Worm (Caenorhabditis elegans) whole organism, L2 larva: ENCODE data around the gene ZK418.7.
A peak's percentile ranks its signal among the peaks of the same experiment; 100 is the strongest.

Experiments used
- C34F6.9 ChIP-seq: fragments of 150-350 bp; optimal IDR thresholded peaks from 2 replicates; lab custom pipeline; 2014; ENCODE audit warnings: missing biosample characterization, missing genetic modification characterization
- F13H6.1 ChIP-seq: sonication (generic microtip); optimal IDR thresholded peaks from 2 replicates; lab custom pipeline; 2016; ENCODE audit warnings: missing genetic modification characterization, missing compliant biosample characterization
- R02D3.7 ChIP-seq: fragments of 150-350 bp; optimal IDR thresholded peaks from 2 replicates; lab custom pipeline; 2014; ENCODE audit warnings: missing biosample characterization, missing genetic modification characterization
- Y55F3AM.14 ChIP-seq: fragments of 200-800 bp; sonication (Bioruptor generic); optimal IDR thresholded peaks from 2 replicates; lab custom pipeline; 2018; ENCODE audit warnings: mild to moderate bottlenecking, missing genetic modification characterization, missing compliant biosample characterization
- ZK546.5 ChIP-seq: sonication (generic microtip); optimal IDR thresholded peaks from 2 replicates; lab custom pipeline; 2017; ENCODE audit warnings: missing biosample characterization, missing genetic modification characterization
- alr-1 ChIP-seq: fragments of 150-350 bp; optimal IDR thresholded peaks from 2 replicates; lab custom pipeline; 2014; ENCODE audit warnings: missing biosample characterization, missing genetic modification characterization
- aly-2 ChIP-seq: fragments of 150-350 bp; optimal IDR thresholded peaks from 2 replicates; lab custom pipeline; 2014; ENCODE audit warnings: missing biosample characterization, missing genetic modification characterization
- ama-1 ChIP-seq: fragments of 150-350 bp; optimal IDR thresholded peaks from 2 replicates; lab custom pipeline; 2018; ENCODE audit warnings: inconsistent platforms
- blmp-1 ChIP-seq: sonication (generic microtip); optimal IDR thresholded peaks from 2 replicates; lab custom pipeline; 2017; ENCODE audit warnings: missing genetic modification characterization, mild to moderate bottlenecking, missing compliant biosample characterization, antibody characterized with exemption, moderate library complexity; ENCODE audit not compliant: insufficient read depth
- ceh-16 ChIP-seq: fragments of 150-350 bp; optimal IDR thresholded peaks from 2 replicates; lab custom pipeline; 2014; ENCODE audit warnings: missing biosample characterization, missing genetic modification characterization
- ceh-82 ChIP-seq: fragments of 150-350 bp; optimal IDR thresholded peaks from 2 replicates; lab custom pipeline; 2014; ENCODE audit warnings: missing biosample characterization, missing genetic modification characterization
- crh-2 ChIP-seq: sonication (generic microtip); optimal IDR thresholded peaks from 2 replicates; lab custom pipeline; 2017; ENCODE audit warnings: missing biosample characterization, missing genetic modification characterization
- dmd-4 ChIP-seq: sonication (generic microtip); optimal IDR thresholded peaks from 2 replicates; lab custom pipeline; 2017; ENCODE audit warnings: missing biosample characterization, missing genetic modification characterization
- egl-27 ChIP-seq: sonication (generic microtip); optimal IDR thresholded peaks from 3 replicates; lab custom pipeline; 2017; ENCODE audit warnings: missing biosample characterization, missing genetic modification reagents, missing genetic modification characterization
- elt-1 ChIP-seq: fragments of 150-350 bp; optimal IDR thresholded peaks from 2 replicates; lab custom pipeline; 2014; ENCODE audit warnings: missing biosample characterization, missing genetic modification characterization
- elt-3 ChIP-seq: sonication (generic microtip); optimal IDR thresholded peaks from 2 replicates; lab custom pipeline; 2017; ENCODE audit warnings: missing biosample characterization, missing genetic modification characterization
- fos-1 ChIP-seq: fragments of 150-350 bp; optimal IDR thresholded peaks from 2 replicates; lab custom pipeline; 2014; ENCODE audit warnings: missing biosample characterization, missing genetic modification characterization
- gmeb-1 ChIP-seq: fragments of 150-350 bp; optimal IDR thresholded peaks from 2 replicates; lab custom pipeline; 2014; ENCODE audit warnings: missing biosample characterization, missing genetic modification characterization
- lin-11 ChIP-seq: fragments of 150-350 bp; sonication (generic microtip); optimal IDR thresholded peaks from 2 replicates; lab custom pipeline; 2014; ENCODE audit warnings: missing biosample characterization, missing genetic modification characterization, inconsistent platforms, mixed read lengths
- lin-13 ChIP-seq: fragments of 150-350 bp; optimal IDR thresholded peaks from 2 replicates; lab custom pipeline; 2014; ENCODE audit warnings: missing biosample characterization, missing genetic modification reagents, missing genetic modification characterization
- lin-39 ChIP-seq: fragments of 150-350 bp; optimal IDR thresholded peaks from 2 replicates; lab custom pipeline; 2014; ENCODE audit warnings: missing biosample characterization, missing genetic modification reagents, missing genetic modification characterization
- lsy-2 ChIP-seq, 2 experiments: fragments of 150-350 bp in 1 of 2; sonication (generic microtip) in 1 of 2; optimal IDR thresholded peaks; 2 replicates each; lab custom pipeline; 2014 to 2017; ENCODE audit warnings: missing biosample characterization in 2 of 2, missing genetic modification characterization in 2 of 2
- mab-5 ChIP-seq: fragments of 150-350 bp; optimal IDR thresholded peaks from 2 replicates; lab custom pipeline; 2014; ENCODE audit warnings: missing biosample characterization, missing genetic modification characterization
- mbf-1 ChIP-seq: sonication (generic microtip); optimal IDR thresholded peaks from 2 replicates; lab custom pipeline; 2017; ENCODE audit warnings: missing biosample characterization, missing genetic modification characterization
- mdl-1 ChIP-seq, 2 experiments: fragments of 150-350 bp in 1 of 2; sonication (generic microtip) in 1 of 2; optimal IDR thresholded peaks; 2 replicates each; lab custom pipeline; 2017; ENCODE audit warnings: missing biosample characterization in 2 of 2, missing genetic modification characterization in 2 of 2
- nhr-10 ChIP-seq: sonication (generic microtip); optimal IDR thresholded peaks from 2 replicates; lab custom pipeline; 2017; ENCODE audit warnings: missing biosample characterization, missing genetic modification characterization
- nhr-11 ChIP-seq: fragments of 150-350 bp; optimal IDR thresholded peaks from 2 replicates; lab custom pipeline; 2014; ENCODE audit warnings: missing biosample characterization, missing genetic modification characterization
- nhr-12 ChIP-seq: fragments of 150-350 bp; optimal IDR thresholded peaks from 2 replicates; lab custom pipeline; 2014; ENCODE audit warnings: missing biosample characterization, missing genetic modification characterization
- nhr-129 ChIP-seq: fragments of 150-350 bp; optimal IDR thresholded peaks from 2 replicates; lab custom pipeline; 2014; ENCODE audit warnings: missing biosample characterization, missing genetic modification characterization
- nhr-21 ChIP-seq: fragments of 150-350 bp; optimal IDR thresholded peaks from 2 replicates; lab custom pipeline; 2014; ENCODE audit warnings: missing biosample characterization, missing genetic modification characterization
- nhr-23 ChIP-seq: fragments of 150-350 bp; optimal IDR thresholded peaks from 2 replicates; lab custom pipeline; 2014; ENCODE audit warnings: missing biosample characterization, missing genetic modification reagents, missing genetic modification characterization
- nhr-237 ChIP-seq: fragments of 150-350 bp; optimal IDR thresholded peaks from 2 replicates; lab custom pipeline; 2014; ENCODE audit warnings: missing biosample characterization, missing genetic modification characterization
- nhr-25 ChIP-seq: fragments of 150-350 bp; sonication (generic microtip); optimal IDR thresholded peaks from 3 replicates; lab custom pipeline; 2014; ENCODE audit warnings: missing biosample characterization, missing genetic modification characterization
- nhr-6 ChIP-seq: fragments of 150-350 bp; optimal IDR thresholded peaks from 2 replicates; lab custom pipeline; 2014; ENCODE audit warnings: missing biosample characterization, missing genetic modification characterization
- nhr-77 ChIP-seq: fragments of 150-350 bp; optimal IDR thresholded peaks from 2 replicates; lab custom pipeline; 2014; ENCODE audit warnings: missing biosample characterization, missing genetic modification characterization
- peb-1 ChIP-seq: fragments of 150-350 bp; optimal IDR thresholded peaks from 2 replicates; lab custom pipeline; 2014; ENCODE audit warnings: missing biosample characterization, missing genetic modification characterization
- sem-4 ChIP-seq: fragments of 150-350 bp; optimal IDR thresholded peaks from 2 replicates; lab custom pipeline; 2014; ENCODE audit warnings: missing biosample characterization, missing genetic modification reagents, missing genetic modification characterization
- skn-1 ChIP-seq: sonication (generic microtip); optimal IDR thresholded peaks from 2 replicates; lab custom pipeline; 2017; ENCODE audit warnings: missing biosample characterization, missing genetic modification characterization
- sma-3 ChIP-seq: sonication (generic microtip); optimal IDR thresholded peaks from 2 replicates; lab custom pipeline; 2016; ENCODE audit warnings: missing genetic modification reagents, missing genetic modification characterization, missing compliant biosample characterization
- sma-9 ChIP-seq, 2 experiments: fragments of 150-350 bp in 1 of 2; sonication (generic microtip) in 1 of 2; optimal IDR thresholded peaks; 2 replicates each; lab custom pipeline; 2014 to 2016; ENCODE audit warnings: missing genetic modification characterization in 2 of 2, mild to moderate bottlenecking in 1 of 2, missing biosample characterization in 1 of 2, missing compliant biosample characterization in 1 of 2, missing genetic modification reagents in 1 of 2, moderate library complexity in 1 of 2
- snpc-4 ChIP-seq: fragments of 150-350 bp; optimal IDR thresholded peaks from 2 replicates; lab custom pipeline; 2014; ENCODE audit warnings: missing biosample characterization, missing genetic modification characterization
- unc-39 ChIP-seq: fragments of 150-350 bp; optimal IDR thresholded peaks from 2 replicates; lab custom pipeline; 2014; ENCODE audit warnings: missing biosample characterization, missing genetic modification characterization
- unc-55 ChIP-seq: fragments of 150-350 bp; sonication (generic microtip); optimal IDR thresholded peaks from 3 replicates; lab custom pipeline; 2014; ENCODE audit warnings: missing biosample characterization, missing genetic modification reagents, missing genetic modification characterization
- unc-62 ChIP-seq: fragments of 150-350 bp; optimal IDR thresholded peaks from 2 replicates; lab custom pipeline; 2014; ENCODE audit warnings: missing biosample characterization, missing genetic modification reagents, missing genetic modification characterization
- zag-1 ChIP-seq: fragments of 150-350 bp; optimal IDR thresholded peaks from 2 replicates; lab custom pipeline; 2014; ENCODE audit warnings: missing biosample characterization, missing genetic modification characterization
- ztf-1 ChIP-seq: fragments of 200-800 bp; sonication (Bioruptor generic); conservative IDR thresholded peaks from 2 replicates; pipeline ENCODE4 v1.3.6; 2022; ENCODE audit warnings: missing genetic modification characterization, missing compliant biosample characterization
- ztf-11 ChIP-seq: sonication (generic microtip); optimal IDR thresholded peaks from 2 replicates; lab custom pipeline; 2017; ENCODE audit warnings: missing biosample characterization, missing genetic modification characterization
- ztf-4 ChIP-seq: fragments of 150-350 bp; optimal IDR thresholded peaks from 2 replicates; lab custom pipeline; 2014; ENCODE audit warnings: missing biosample characterization, missing genetic modification characterization

Gene ZK418.7

DNA sequence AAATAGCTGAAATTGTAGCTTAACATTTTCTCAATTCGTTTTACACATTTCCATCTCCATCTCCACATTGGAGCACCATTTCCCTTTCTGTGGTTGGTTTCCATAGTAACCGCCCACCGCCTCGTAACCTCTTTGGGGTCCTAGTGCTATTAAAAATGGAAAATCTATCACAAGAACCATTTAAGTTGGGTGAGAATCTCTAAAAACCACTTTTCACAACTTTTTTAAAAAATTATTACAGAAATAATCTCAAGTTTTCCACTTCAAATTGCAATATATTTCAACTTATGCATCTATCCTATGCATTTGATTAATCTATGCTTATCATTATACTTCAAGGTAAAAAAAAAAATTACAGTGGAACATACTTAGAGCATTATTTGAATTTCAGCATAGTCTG is 10.6 kb downstream of the ZK418.7 start, which contains the start of gene tmem-17:
Gene tmem-17 (plus strand): TSS at position 301 of the 400 bp plus-strand sequence.
- TF ChIP-seq R02D3.7 (tag; lab: Kevin White, UChicago) (no peak), F13H6.1 (no peak), peb-1 (tag; lab: Kevin White, UChicago) (no peak), ztf-11 (no peak), unc-62 (GFP tag; lab: Kevin White, UChicago) (no peak), alr-1 (tag; lab: Kevin White, UChicago) (no peak), nhr-12 (tag; lab: Kevin White, UChicago) (no peak), sma-9 (GFP tag; optimal IDR thresholded peaks at IDR 0.05; lab: Kevin White, UChicago) (no peak), sma-9 (tag; optimal IDR thresholded peaks at IDR 0.05; lab: Kevin White, UChicago) (no peak), lin-11 (tag; lab: Kevin White, UChicago) (no peak), snpc-4 (tag; lab: Kevin White, UChicago) (no peak), ZK546.5 (tag; lab: Kevin White, UChicago) (no peak), mbf-1 (tag; lab: Kevin White, UChicago) (no peak), nhr-237 (no peak), ama-1 (lab: Kevin White, UChicago) (no peak), ztf-1 (GFP tag; lab: Robert Waterston, UW) (no peak), mab-5 (no peak), unc-55 (GFP tag; lab: Kevin White, UChicago) (no peak)
- TF ChIP-seq, all 48 proteins: peak for 0

DNA sequence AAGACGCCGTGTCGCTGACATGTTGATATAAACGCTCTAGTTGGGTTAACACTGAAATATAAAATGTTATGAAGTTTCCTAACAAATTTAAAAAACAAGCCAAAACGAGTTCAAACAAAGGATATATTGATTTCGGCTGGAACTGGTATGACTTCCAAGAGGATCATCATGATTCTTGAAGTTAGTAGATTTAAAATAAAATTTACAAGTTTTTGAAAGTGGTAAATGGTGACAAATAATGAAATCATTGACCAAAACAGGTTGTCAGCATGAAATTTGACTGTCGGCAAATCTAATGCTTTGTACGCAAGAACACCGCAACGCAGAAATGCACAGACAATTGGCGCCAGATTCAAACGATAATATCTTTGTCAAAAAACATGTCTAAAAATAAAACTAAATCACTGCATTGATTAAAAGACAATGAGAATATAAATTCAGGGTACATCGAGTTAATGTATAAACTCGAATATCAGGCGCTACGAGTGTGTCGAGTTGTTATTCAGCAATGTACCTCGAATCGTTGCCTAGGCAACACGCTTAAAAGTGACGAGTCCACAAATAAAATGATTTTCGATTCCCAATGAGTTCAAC is 12.0 kb downstream of the ZK418.7 start, which contains the start of the genes ubc-18 and R01H2.8:
Gene ubc-18 (minus strand): TSS at position 51 of the 594 bp plus-strand sequence.
Gene R01H2.8 (plus strand): TSS at position 544 of the 594 bp plus-strand sequence.
- TF ChIP-seq lsy-2 (tag; optimal IDR thresholded peaks at IDR 0.05; lab: Kevin White, UChicago) = peak in 1 of 2 experiments; percentile 68
- no peak for TF ChIP-seq elt-1 (tag; lab: Kevin White, UChicago)
- TF ChIP-seq dmd-4 (tag; lab: Kevin White, UChicago) = no peak
- TF ChIP-seq Y55F3AM.14 = no peak
- no peak for TF ChIP-seq F13H6.1
- TF ChIP-seq alr-1 (tag; lab: Kevin White, UChicago) = no peak
- no peak for TF ChIP-seq snpc-4 (tag; lab: Kevin White, UChicago)
- TF ChIP-seq sem-4 (tag; lab: Kevin White, UChicago) = no peak
- TF ChIP-seq peb-1 (tag; lab: Kevin White, UChicago) = no peak
- TF ChIP-seq unc-39 (tag; lab: Kevin White, UChicago) = no peak
- no peak for TF ChIP-seq ama-1 (lab: Kevin White, UChicago)
- peak; percentile 6 for TF ChIP-seq sma-9 (GFP tag; optimal IDR thresholded peaks at IDR 0.05; lab: Kevin White, UChicago)
- TF ChIP-seq sma-9 (tag; optimal IDR thresholded peaks at IDR 0.05; lab: Kevin White, UChicago) = no peak
- TF ChIP-seq C34F6.9 (tag; lab: Kevin White, UChicago) = peak; percentile 65
- TF ChIP-seq ztf-11 = no peak
- no peak for TF ChIP-seq lin-39 (tag; lab: Kevin White, UChicago)
- no peak for TF ChIP-seq blmp-1
- TF ChIP-seq nhr-11 (tag; lab: Kevin White, UChicago) = no peak
- TF ChIP-seq nhr-12 (tag; lab: Kevin White, UChicago) = no peak
- no peak for TF ChIP-seq skn-1 (tag; lab: Kevin White, UChicago)
- TF ChIP-seq mab-5 = no peak
- TF ChIP-seq egl-27 (tag; lab: Kevin White, UChicago) = peak; percentile 17
- TF ChIP-seq ceh-82 (tag; lab: Kevin White, UChicago) = no peak
- TF ChIP-seq aly-2 = no peak
- no peak for TF ChIP-seq nhr-77 (tag; lab: Kevin White, UChicago)
- TF ChIP-seq unc-55 (GFP tag; lab: Kevin White, UChicago) = peak; percentile 56
- peak; percentile 68 for TF ChIP-seq nhr-129 (tag; lab: Kevin White, UChicago)
- no peak for TF ChIP-seq lin-13 (GFP tag; lab: Kevin White, UChicago)
- no peak for TF ChIP-seq ceh-16 (tag; lab: Kevin White, UChicago)
- TF ChIP-seq unc-62 (GFP tag; lab: Kevin White, UChicago) = no peak
- no peak for TF ChIP-seq lin-11 (tag; lab: Kevin White, UChicago)
- TF ChIP-seq nhr-237 = no peak
- no peak for TF ChIP-seq sma-3 (GFP tag; lab: Kevin White, UChicago)
- no peak for TF ChIP-seq elt-3
- TF ChIP-seq ztf-4 (tag; lab: Kevin White, UChicago) = no peak
- no peak for TF ChIP-seq R02D3.7 (tag; lab: Kevin White, UChicago)
- no peak for TF ChIP-seq nhr-21 (tag; lab: Kevin White, UChicago)
- no peak for TF ChIP-seq nhr-23
- TF ChIP-seq nhr-25 (tag; lab: Kevin White, UChicago) = no peak
- no peak for TF ChIP-seq ztf-1 (GFP tag; lab: Robert Waterston, UW)
- no peak for TF ChIP-seq nhr-10
- no peak for TF ChIP-seq fos-1 (tag; lab: Kevin White, UChicago)
- no peak for TF ChIP-seq zag-1 (tag; lab: Kevin White, UChicago)
- no peak for TF ChIP-seq mdl-1 (tag; optimal IDR thresholded peaks at IDR 0.05; lab: Kevin White, UChicago)
- no peak for TF ChIP-seq nhr-6 (tag; lab: Kevin White, UChicago)
- no peak for TF ChIP-seq mbf-1 (tag; lab: Kevin White, UChicago)
- peak; percentile 88 for TF ChIP-seq gmeb-1 (tag; lab: Kevin White, UChicago)
- no peak for TF ChIP-seq ZK546.5 (tag; lab: Kevin White, UChicago)
- TF ChIP-seq crh-2 (tag; lab: Kevin White, UChicago) = peak; percentile 41
